Fruit fly (Drosophila melanogaster): ENCODE data around the gene CG10340.

DNA sequence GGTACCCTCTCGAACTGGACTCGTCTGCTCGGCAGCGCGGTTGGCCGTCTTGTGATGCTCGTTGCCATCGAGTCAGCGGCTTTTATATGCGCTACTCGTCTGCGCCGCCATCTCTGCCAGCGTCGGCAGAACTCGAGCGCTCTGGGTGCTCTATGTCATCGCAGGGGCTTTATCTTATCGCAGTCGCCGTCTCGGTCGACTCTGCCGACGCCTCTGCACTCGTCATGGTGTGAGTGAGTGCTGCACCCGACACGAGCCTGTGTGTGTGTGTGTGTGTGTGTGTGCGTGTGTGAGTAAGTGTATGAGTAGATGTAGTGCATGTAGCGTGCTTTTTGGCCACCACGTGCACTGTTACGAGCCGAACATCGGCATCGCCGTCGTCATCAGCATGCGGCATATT, 30.6 kb downstream of the CG10340 start, which contains the start of gene Scp2:
- no peak for TF ChIP-seq insv (optimal IDR thresholded peaks at IDR 0.05)
- no peak for TF ChIP-seq psq (optimal IDR thresholded peaks at IDR 0.05)
- TF ChIP-seq ttk (optimal IDR thresholded peaks at IDR 0.05) = no peak
- TF ChIP-seq h (optimal IDR thresholded peaks at IDR 0.05) = no peak
